Worm (Caenorhabditis elegans) whole organism, late embryonic: Measurements from ENCODE around the gene F08F3.1.
A peak's percentile ranks its signal among the peaks of the same experiment; 100 is the strongest.
"Not testable (repeated sequence)": the region's sequence is repeated elsewhere in the genome, so short reads cannot be mapped to it uniquely, and the experiment has no call there.

ENCODE experiments used
- C38D4.7 ChIP-seq: fragments of 200-800 bp; sonication (Bioruptor generic); optimal IDR thresholded peaks from 2 replicates; lab custom pipeline; 2018; ENCODE audit warnings: mild to moderate bottlenecking, missing genetic modification characterization, moderate library complexity, missing compliant biosample characterization
- T23F11.4 ChIP-seq: fragments of 200-800 bp; sonication (Bioruptor generic); optimal IDR thresholded peaks from 2 replicates; lab custom pipeline; 2018; ENCODE audit warnings: mild to moderate bottlenecking, missing genetic modification characterization, missing compliant biosample characterization
- Y22D7AL.16 ChIP-seq: sonication (generic microtip); optimal IDR thresholded peaks from 2 replicates; lab custom pipeline; 2016; ENCODE audit warnings: missing genetic modification characterization, missing compliant biosample characterization
- ceh-14 ChIP-seq: sonication (generic microtip); optimal IDR thresholded peaks from 2 replicates; lab custom pipeline; 2016; ENCODE audit warnings: missing genotype, missing genetic modification characterization, missing compliant biosample characterization
- ceh-18 ChIP-seq: sonication (generic microtip); optimal IDR thresholded peaks from 2 replicates; lab custom pipeline; 2016; ENCODE audit warnings: missing genetic modification characterization, missing compliant biosample characterization
- ceh-19 ChIP-seq: fragments of 200-800 bp; sonication (Bioruptor generic); optimal IDR thresholded peaks from 2 replicates; lab custom pipeline; 2018; ENCODE audit warnings: mild to moderate bottlenecking, missing genetic modification characterization, missing compliant biosample characterization
- ceh-31 ChIP-seq: sonication (generic microtip); optimal IDR thresholded peaks from 2 replicates; lab custom pipeline; 2016; ENCODE audit warnings: missing genetic modification characterization, missing compliant biosample characterization
- ceh-34 ChIP-seq: sonication (generic microtip); optimal IDR thresholded peaks from 2 replicates; lab custom pipeline; 2016; ENCODE audit warnings: mild to moderate bottlenecking, missing genetic modification characterization, missing compliant biosample characterization
- ceh-48 ChIP-seq: sonication (generic microtip); optimal IDR thresholded peaks from 2 replicates; lab custom pipeline; 2016; ENCODE audit warnings: missing genetic modification characterization, inconsistent platforms, missing compliant biosample characterization
- ceh-6 ChIP-seq: fragments of 200-800 bp; sonication (Bioruptor generic); optimal IDR thresholded peaks from 2 replicates; lab custom pipeline; 2018; ENCODE audit warnings: mild to moderate bottlenecking, missing genetic modification characterization, missing compliant biosample characterization
- che-1 ChIP-seq: sonication (generic microtip); optimal IDR thresholded peaks from 2 replicates; lab custom pipeline; 2016; ENCODE audit warnings: mild to moderate bottlenecking, missing genetic modification characterization, missing compliant biosample characterization
- dmd-4 ChIP-seq: sonication (generic microtip); optimal IDR thresholded peaks from 2 replicates; lab custom pipeline; 2016; ENCODE audit warnings: borderline replicate concordance, missing genetic modification characterization, missing compliant biosample characterization
- elt-4 ChIP-seq: sonication (generic microtip); optimal IDR thresholded peaks from 2 replicates; lab custom pipeline; 2016; ENCODE audit warnings: missing genetic modification characterization, missing compliant biosample characterization
- ets-4 ChIP-seq: sonication (generic microtip); optimal IDR thresholded peaks from 2 replicates; lab custom pipeline; 2016; ENCODE audit warnings: missing genetic modification characterization, missing compliant biosample characterization
- fkh-10 ChIP-seq: fragments of 150-350 bp; optimal IDR thresholded peaks from 2 replicates; lab custom pipeline; 2014; ENCODE audit warnings: missing biosample characterization, missing genetic modification reagents, missing genetic modification characterization
- fkh-6 ChIP-seq: sonication (generic microtip); optimal IDR thresholded peaks from 2 replicates; lab custom pipeline; 2016; ENCODE audit warnings: missing genetic modification characterization, missing compliant biosample characterization
- gmeb-2 ChIP-seq: sonication (generic microtip); optimal IDR thresholded peaks from 2 replicates; lab custom pipeline; 2016; ENCODE audit warnings: missing genetic modification characterization, inconsistent platforms, missing compliant biosample characterization
- hlh-13 ChIP-seq: fragments of 200-800 bp; sonication (Bioruptor generic); optimal IDR thresholded peaks from 2 replicates; lab custom pipeline; 2018; ENCODE audit warnings: mild to moderate bottlenecking, missing genetic modification characterization, missing compliant biosample characterization
- hlh-15 ChIP-seq: sonication (generic microtip); optimal IDR thresholded peaks from 2 replicates; lab custom pipeline; 2016; ENCODE audit warnings: missing genetic modification characterization, missing compliant biosample characterization
- hlh-30 ChIP-seq: sonication (generic microtip); optimal IDR thresholded peaks from 2 replicates; lab custom pipeline; 2017; ENCODE audit warnings: antibody characterized with exemption, missing genetic modification characterization, missing compliant biosample characterization; ENCODE audit not compliant: insufficient read depth
- lim-6 ChIP-seq: sonication (generic microtip); optimal IDR thresholded peaks from 2 replicates; lab custom pipeline; 2016; ENCODE audit warnings: missing genetic modification characterization, missing compliant biosample characterization
- madf-2 ChIP-seq: sonication (generic microtip); optimal IDR thresholded peaks from 2 replicates; lab custom pipeline; 2017; ENCODE audit warnings: missing genetic modification characterization, missing compliant biosample characterization
- mec-3 ChIP-seq: sonication (generic microtip); optimal IDR thresholded peaks from 2 replicates; lab custom pipeline; 2016; ENCODE audit warnings: borderline replicate concordance, missing genetic modification characterization, missing compliant biosample characterization
- pat-9 ChIP-seq: fragments of 200-800 bp; sonication (Bioruptor generic); optimal IDR thresholded peaks from 2 replicates; lab custom pipeline; 2018; ENCODE audit warnings: mild to moderate bottlenecking, missing genetic modification characterization, moderate library complexity, missing compliant biosample characterization
- pha-4 ChIP-seq: fragments of 150-350 bp; optimal IDR thresholded peaks from 2 replicates; lab custom pipeline; 2018; ENCODE audit warnings: missing biosample characterization, missing genetic modification reagents, missing genetic modification characterization
- pqm-1 ChIP-seq: sonication (generic microtip); optimal IDR thresholded peaks from 2 replicates; lab custom pipeline; 2016; ENCODE audit warnings: missing genetic modification characterization, missing compliant biosample characterization
- pros-1 ChIP-seq: fragments of 150-350 bp; optimal IDR thresholded peaks from 2 replicates; lab custom pipeline; 2014; ENCODE audit warnings: missing biosample characterization, missing genetic modification reagents, missing genetic modification characterization
- rnt-1 ChIP-seq: sonication (generic microtip); optimal IDR thresholded peaks from 2 replicates; lab custom pipeline; 2016; ENCODE audit warnings: missing genetic modification characterization, missing compliant biosample characterization
- sox-4 ChIP-seq: sonication (generic microtip); optimal IDR thresholded peaks from 2 replicates; lab custom pipeline; 2017; ENCODE audit warnings: mild to moderate bottlenecking, missing genetic modification characterization, inconsistent platforms, missing compliant biosample characterization
- tbx-2 ChIP-seq: sonication (generic microtip); optimal IDR thresholded peaks from 2 replicates; lab custom pipeline; 2016; ENCODE audit warnings: missing genetic modification characterization, missing compliant biosample characterization
- unc-3 ChIP-seq, 2 experiments: fragments of 200-800 bp in 1 of 2; sonication (Bioruptor generic) in 1 of 2; sonication (generic microtip) in 1 of 2; conservative IDR thresholded peaks in 1 of 2; optimal IDR thresholded peaks in 1 of 2; 2 replicates each; pipeline versions ENCODE4 v1.3.6 to Lab custom; 2016 to 2022; ENCODE audit warnings: missing compliant biosample characterization in 2 of 2, missing genetic modification characterization in 2 of 2, missing genetic modification reagents in 1 of 2
- unc-42 ChIP-seq: sonication (generic microtip); optimal IDR thresholded peaks from 2 replicates; lab custom pipeline; 2016; ENCODE audit warnings: missing genotype, missing genetic modification characterization, missing compliant biosample characterization
- ztf-16 ChIP-seq: sonication (generic microtip); optimal IDR thresholded peaks from 2 replicates; lab custom pipeline; 2017; ENCODE audit warnings: missing genetic modification characterization, missing compliant biosample characterization

Gene F08F3.1

ce11 chrV:5468489-5468888 lies 22.6 kb downstream of the F08F3.1 start, which contains the start of gene ZC317.6:
ZC317.6 (minus strand) TSS chrV:5468589.
- TF ChIP-seq ceh-18, rnt-1, pha-4 (tag; lab: Kevin White, UChicago): not testable (repeated sequence)

- TF ChIP-seq rnt-1 (tag; lab: Kevin White, UChicago); ceh-6 (GFP tag; lab: Kevin White, UChicago); T23F11.4 (GFP tag; lab: Kevin White, UChicago): not testable (repeated sequence)
These were observed 25.0 kb downstream of the F08F3.1 start, which contains the start of gene ZC317.7 for ce11 chrV:5470930-5471329. ZC317.7 (minus strand) TSS chrV:5471030.

ce11 chrV:5477719-5478118 lies 31.8 kb downstream of the F08F3.1 start:
- TF ChIP-seq ceh-48 (tag; lab: Kevin White, UChicago) (peak; percentile 29), pqm-1 (tag; lab: Kevin White, UChicago) (no peak)
- TF ChIP-seq, all 69 proteins: peak for 1

- TF ChIP-seq ceh-48 (tag; lab: Kevin White, UChicago) (no peak), unc-42 (tag; lab: Kevin White, UChicago) (no peak), unc-3 (GFP tag; conservative IDR thresholded peaks at IDR 0.05; lab: Robert Waterston, UW) (no peak), unc-3 (tag; optimal IDR thresholded peaks at IDR 0.05; lab: Kevin White, UChicago) (no peak), hlh-13 (GFP tag; lab: Kevin White, UChicago) (no peak), C38D4.7 (GFP tag; lab: Kevin White, UChicago) (no peak), mec-3 (tag; lab: Kevin White, UChicago) (no peak), pqm-1 (tag; lab: Kevin White, UChicago) (no peak)
These were observed 36.4 kb downstream of the F08F3.1 start, which contains the start of gene srg-66 for ce11 chrV:5482315-5482714. srg-66 (minus strand) TSS chrV:5482415.

ce11 chrV:5484866-5485265 lies 38.9 kb downstream of the F08F3.1 start, which contains the start of gene srg-65:
srg-65 (minus strand) TSS chrV:5484966.
- no peak for TF ChIP-seq sox-4 (tag; lab: Kevin White, UChicago)
- TF ChIP-seq ceh-19 (GFP tag; lab: Kevin White, UChicago), result no peak
- no peak for TF ChIP-seq pqm-1 (tag; lab: Kevin White, UChicago)
- no peak for TF ChIP-seq ceh-14
- no peak for TF ChIP-seq ztf-16 (tag; lab: Kevin White, UChicago)
- no peak for TF ChIP-seq rnt-1 (tag; lab: Kevin White, UChicago)
- no peak for TF ChIP-seq tbx-2 (tag; lab: Kevin White, UChicago)
- TF ChIP-seq hlh-15 (tag; lab: Kevin White, UChicago), result no peak
- no peak for TF ChIP-seq elt-4
- TF ChIP-seq gmeb-2 (tag; lab: Kevin White, UChicago), result no peak
- no peak for TF ChIP-seq hlh-30 (tag; lab: Kevin White, UChicago)
- no peak for TF ChIP-seq fkh-10
- no peak for TF ChIP-seq ceh-34 (tag; lab: Kevin White, UChicago)
- TF ChIP-seq lim-6 (tag; lab: Kevin White, UChicago), result no peak
- TF ChIP-seq, all 69 proteins: peak for 0

ce11 chrV:5487180-5487579 lies 41.2 kb downstream of the F08F3.1 start:
- TF ChIP-seq ceh-31 (tag; lab: Kevin White, UChicago) (no peak), fkh-10 (no peak), pat-9 (tag; lab: Kevin White, UChicago) (no peak), fkh-6 (tag; lab: Kevin White, UChicago) (no peak), pros-1 (no peak), che-1 (tag; lab: Kevin White, UChicago) (no peak), Y22D7AL.16 (tag; lab: Kevin White, UChicago) (no peak), ceh-18 (tag; lab: Kevin White, UChicago) (no peak), madf-2 (tag; lab: Kevin White, UChicago) (no peak), tbx-2 (tag; lab: Kevin White, UChicago) (no peak), dmd-4 (tag; lab: Kevin White, UChicago) (no peak), ets-4 (tag; lab: Kevin White, UChicago) (no peak)
- TF ChIP-seq, all 69 proteins: peak for 0
